Worm (Caenorhabditis elegans) whole organism, L4/young adult: ENCODE results near the gene grsp-3.

ENCODE experiments used
- W03F9.2 ChIP-seq: fragments of 150-350 bp; optimal IDR thresholded peaks from 2 replicates; lab custom pipeline; 2014; ENCODE audit warnings: missing biosample characterization, missing genetic modification characterization
- dao-5 ChIP-seq: sonication (generic microtip); optimal IDR thresholded peaks from 2 replicates; lab custom pipeline; 2016; ENCODE audit warnings: missing genotype, missing genetic modification characterization, moderate library complexity, missing compliant biosample characterization
- him-1 ChIP-seq: sonication (generic microtip); optimal IDR thresholded peaks from 2 replicates; lab custom pipeline; 2016; ENCODE audit warnings: missing genotype, missing genetic modification reagents, missing genetic modification characterization, missing compliant biosample characterization

DNA sequence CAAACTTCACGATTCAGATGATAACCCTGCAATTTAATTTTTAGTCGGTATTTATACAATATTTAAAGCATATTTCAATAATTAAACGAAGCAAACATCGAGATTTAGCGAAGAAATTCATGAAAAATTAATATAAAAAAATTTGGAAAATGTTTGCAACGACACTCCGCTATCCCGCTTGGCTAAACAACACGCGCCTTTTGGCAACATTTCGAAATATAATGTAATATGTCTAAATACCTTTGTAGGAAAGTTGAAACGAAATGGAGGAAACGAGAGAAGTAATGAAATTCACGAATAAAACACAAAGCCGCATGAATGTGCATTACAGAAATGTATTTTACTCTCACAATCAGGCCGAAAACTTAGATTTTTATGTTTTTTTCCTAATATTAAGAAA, 34.0 kb upstream of the grsp-3 start, which contains the start of gene rpc-1:
- TF ChIP-seq him-1 (no peak), dao-5 (tag; lab: Kevin White, UChicago) (no peak), W03F9.2 (no peak)
